Worm (Caenorhabditis elegans) whole organism, L1 larva: ENCODE data around the gene dyci-1.

Experiments used
- Y116A8C.19 ChIP-seq: sonication (generic microtip); optimal IDR thresholded peaks from 2 replicates; lab custom pipeline; 2016; ENCODE audit warnings: missing compliant biosample characterization, missing genetic modification characterization, borderline replicate concordance
- alr-1 ChIP-seq: fragments of 200-800 bp; sonication (Bioruptor generic); optimal IDR thresholded peaks from 2 replicates; lab custom pipeline; 2018; ENCODE audit warnings: borderline replicate concordance, mild to moderate bottlenecking, missing genetic modification characterization, missing compliant biosample characterization
- aly-2 ChIP-seq: fragments of 150-350 bp; optimal IDR thresholded peaks from 2 replicates; lab custom pipeline; 2014; ENCODE audit warnings: missing biosample characterization, missing genetic modification characterization
- ceh-8 ChIP-seq: fragments of 200-800 bp; sonication (Bioruptor generic); optimal IDR thresholded peaks from 2 replicates; lab custom pipeline; 2018; ENCODE audit warnings: mild to moderate bottlenecking, missing genetic modification characterization, moderate library complexity, missing compliant biosample characterization
- ceh-90 ChIP-seq: sonication (generic microtip); optimal IDR thresholded peaks from 2 replicates; lab custom pipeline; 2016; ENCODE audit warnings: missing genetic modification characterization, missing compliant biosample characterization
- dsc-1 ChIP-seq: sonication (generic microtip); optimal IDR thresholded peaks from 2 replicates; lab custom pipeline; 2016; ENCODE audit warnings: mild to moderate bottlenecking, missing genetic modification characterization, missing compliant biosample characterization
- efl-1 ChIP-seq, 4 experiments: fragments of 150-350 bp; optimal IDR thresholded peaks in 3 of 4; peaks in 1 of 4; 1 replicate in 1 of 4; 2 replicates in 3 of 4; lab custom pipeline; 2014; ENCODE audit warnings: missing biosample characterization in 2 of 4, missing genetic modification characterization in 2 of 4, missing genetic modification reagents in 2 of 4
- efl-3 ChIP-seq: fragments of 200-800 bp; sonication (Bioruptor generic); optimal IDR thresholded peaks from 2 replicates; lab custom pipeline; 2018; ENCODE audit warnings: mild to moderate bottlenecking, missing genetic modification characterization, missing compliant biosample characterization
- egl-27 ChIP-seq, 2 experiments: fragments of 150-350 bp in 1 of 2; sonication (generic microtip); optimal IDR thresholded peaks; 3 replicates each; lab custom pipeline; 2017 to 2018; ENCODE audit warnings: missing biosample characterization in 2 of 2, missing genetic modification characterization in 2 of 2, missing genetic modification reagents in 2 of 2
- elt-2 ChIP-seq: sonication (generic microtip); optimal IDR thresholded peaks from 2 replicates; lab custom pipeline; 2016; ENCODE audit warnings: missing genetic modification characterization, mild to moderate bottlenecking, inconsistent platforms, missing compliant biosample characterization, missing genetic modification reagents
- elt-3 ChIP-seq, 6 experiments: fragments of 150-350 bp in 1 of 6; sonication (generic microtip); optimal IDR thresholded peaks; 2 replicates each; lab custom pipeline; 2017 to 2018; ENCODE audit warnings: missing biosample characterization in 6 of 6, missing genetic modification characterization in 6 of 6, inconsistent platforms in 1 of 6
- ets-5 ChIP-seq: fragments of 200-800 bp; sonication (Bioruptor generic); IDR thresholded peaks from 2 replicates; pipeline ENCODE4 v1.3.6; 2022; ENCODE audit warnings: missing genetic modification characterization, missing compliant biosample characterization
- fkh-8 ChIP-seq: sonication (generic microtip); optimal IDR thresholded peaks from 2 replicates; lab custom pipeline; 2016; ENCODE audit warnings: mild to moderate bottlenecking, missing genetic modification characterization, missing compliant biosample characterization
- grh-1 ChIP-seq: fragments of 200-800 bp; sonication (Bioruptor generic); IDR thresholded peaks from 2 replicates; pipeline ENCODE4 v1.3.6; 2022; ENCODE audit warnings: missing genetic modification reagents, missing genetic modification characterization, missing compliant biosample characterization
- hlh-17 ChIP-seq: fragments of 200-800 bp; sonication (Bioruptor generic); optimal IDR thresholded peaks from 2 replicates; lab custom pipeline; 2018; ENCODE audit warnings: missing genetic modification characterization, mild to moderate bottlenecking, missing compliant biosample characterization, moderate library complexity, borderline replicate concordance
- lin-13 ChIP-seq: fragments of 150-350 bp; optimal IDR thresholded peaks from 2 replicates; lab custom pipeline; 2014; ENCODE audit warnings: missing biosample characterization, missing genetic modification reagents, missing genetic modification characterization
- lin-14 ChIP-seq: fragments of 200-800 bp; sonication (Bioruptor generic); optimal IDR thresholded peaks from 2 replicates; lab custom pipeline; 2018; ENCODE audit warnings: mild to moderate bottlenecking, missing genetic modification characterization, moderate library complexity, missing compliant biosample characterization
- lin-35 ChIP-seq, 2 experiments: fragments of 150-350 bp; optimal IDR thresholded peaks; 2 replicates each; lab custom pipeline; 2014; ENCODE audit warnings: missing biosample characterization in 2 of 2, missing genetic modification characterization in 2 of 2, missing genetic modification reagents in 2 of 2
- lin-39 ChIP-seq: fragments of 150-350 bp; optimal IDR thresholded peaks from 2 replicates; lab custom pipeline; 2014; ENCODE audit warnings: missing biosample characterization, missing genetic modification reagents, missing genetic modification characterization
- lir-3 ChIP-seq: sonication (generic microtip); optimal IDR thresholded peaks from 2 replicates; lab custom pipeline; 2016; ENCODE audit warnings: mild to moderate bottlenecking, missing genetic modification characterization, moderate library complexity, missing compliant biosample characterization; ENCODE audit not compliant: poor library complexity
- lsy-2 ChIP-seq, 2 experiments: fragments of 150-350 bp; optimal IDR thresholded peaks; 2 replicates each; lab custom pipeline; 2014; ENCODE audit warnings: missing biosample characterization in 2 of 2, missing genetic modification characterization in 2 of 2
- mab-9 ChIP-seq: fragments of 200-800 bp; sonication (Bioruptor generic); IDR thresholded peaks from 2 replicates; pipeline ENCODE4 v1.3.6; 2022; ENCODE audit warnings: missing genetic modification reagents, missing genetic modification characterization, missing compliant biosample characterization
- mef-2 ChIP-seq: fragments of 150-350 bp; optimal IDR thresholded peaks from 2 replicates; lab custom pipeline; 2014; ENCODE audit warnings: missing biosample characterization, missing genetic modification characterization
- mep-1 ChIP-seq: fragments of 150-350 bp; optimal IDR thresholded peaks from 2 replicates; lab custom pipeline; 2014; ENCODE audit warnings: missing biosample characterization, missing genetic modification characterization
- nhr-11 ChIP-seq: fragments of 150-350 bp; optimal IDR thresholded peaks from 2 replicates; lab custom pipeline; 2014; ENCODE audit warnings: missing biosample characterization, missing genetic modification characterization
- nhr-12 ChIP-seq: sonication (generic microtip); optimal IDR thresholded peaks from 2 replicates; lab custom pipeline; 2017; ENCODE audit warnings: missing biosample characterization, missing genetic modification characterization
- nhr-19 ChIP-seq: fragments of 200-800 bp; sonication (Bioruptor generic); conservative IDR thresholded peaks from 2 replicates; pipeline ENCODE4 v1.3.6; 2022; ENCODE audit warnings: missing genetic modification characterization, missing compliant biosample characterization
- nhr-237 ChIP-seq: fragments of 150-350 bp; optimal IDR thresholded peaks from 2 replicates; lab custom pipeline; 2014; ENCODE audit warnings: missing biosample characterization, missing genetic modification characterization
- nhr-71 ChIP-seq: sonication (generic microtip); optimal IDR thresholded peaks from 2 replicates; lab custom pipeline; 2016; ENCODE audit warnings: mild to moderate bottlenecking, missing genetic modification characterization, moderate library complexity, missing compliant biosample characterization
- nhr-84 ChIP-seq: sonication (generic microtip); optimal IDR thresholded peaks from 2 replicates; lab custom pipeline; 2017; ENCODE audit warnings: missing biosample characterization, missing genetic modification characterization
- pag-3 ChIP-seq: sonication (generic microtip); optimal IDR thresholded peaks from 2 replicates; lab custom pipeline; 2017; ENCODE audit warnings: missing genetic modification characterization, mild to moderate bottlenecking, missing compliant biosample characterization, antibody characterized with exemption, borderline replicate concordance; ENCODE audit not compliant: insufficient read depth
- pqm-1 ChIP-seq: sonication (generic microtip); optimal IDR thresholded peaks from 3 replicates; lab custom pipeline; 2017; ENCODE audit warnings: missing biosample characterization, missing genetic modification characterization
- snpc-4 ChIP-seq: fragments of 150-350 bp; optimal IDR thresholded peaks from 2 replicates; lab custom pipeline; 2014; ENCODE audit warnings: missing biosample characterization, missing genetic modification characterization
- snu-23 ChIP-seq: sonication (generic microtip); optimal IDR thresholded peaks from 2 replicates; lab custom pipeline; 2016; ENCODE audit warnings: missing genetic modification characterization, missing compliant biosample characterization
- sptf-1 ChIP-seq: fragments of 150-350 bp; optimal IDR thresholded peaks from 2 replicates; lab custom pipeline; 2014; ENCODE audit warnings: missing biosample characterization, missing genetic modification characterization
- sup-37 ChIP-seq: fragments of 200-800 bp; sonication (Bioruptor generic); optimal IDR thresholded peaks from 2 replicates; lab custom pipeline; 2018; ENCODE audit warnings: mild to moderate bottlenecking, missing genetic modification characterization, missing compliant biosample characterization
- unc-30 ChIP-seq: sonication (generic microtip); optimal IDR thresholded peaks from 2 replicates; lab custom pipeline; 2017; ENCODE audit warnings: missing biosample characterization, missing genetic modification characterization
- unc-86 ChIP-seq: sonication (generic microtip); optimal IDR thresholded peaks from 2 replicates; lab custom pipeline; 2016; ENCODE audit warnings: missing genetic modification characterization, missing compliant biosample characterization
- unc-98 ChIP-seq: fragments of 200-800 bp; sonication (Bioruptor generic); IDR thresholded peaks from 2 replicates; pipeline ENCODE4 v1.3.6; 2022; ENCODE audit warnings: missing genetic modification characterization, missing compliant biosample characterization
- xbp-1 ChIP-seq: sonication (generic microtip); optimal IDR thresholded peaks from 2 replicates; lab custom pipeline; 2016; ENCODE audit warnings: missing genetic modification characterization, missing compliant biosample characterization

dyci-1 gene

DNA sequence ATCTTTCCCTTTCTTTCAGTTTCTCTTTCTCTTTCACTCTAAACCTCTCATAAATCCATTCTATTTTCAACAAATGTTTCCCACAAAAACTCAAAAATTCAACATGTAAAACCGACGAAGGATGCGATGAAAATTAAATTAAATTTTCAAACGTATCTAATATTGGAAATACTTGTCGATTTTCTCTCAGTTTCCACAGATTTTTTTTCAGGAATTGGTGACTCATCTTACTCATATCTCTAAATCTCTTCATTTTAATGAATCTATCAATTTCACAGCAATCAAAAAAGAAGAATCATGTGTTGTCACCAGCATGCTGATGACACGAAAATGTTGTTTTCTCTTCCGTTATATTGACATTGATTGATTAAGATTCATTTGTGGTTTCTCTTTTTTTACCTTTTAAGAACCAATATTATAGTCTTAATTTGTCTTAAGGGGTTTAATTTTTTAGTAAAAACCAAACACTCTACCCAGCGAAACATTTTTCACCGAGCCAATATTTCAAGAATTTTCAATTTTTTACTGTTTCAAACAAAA lies 18.8 kb upstream of the dyci-1 start (continued):
- TF ChIP-seq dsc-1 (tag; lab: Kevin White, UChicago), result no peak
- no peak for TF ChIP-seq sup-37 (GFP tag; lab: Kevin White, UChicago)
- TF ChIP-seq snpc-4, result no peak
- TF ChIP-seq ets-5 (GFP tag; lab: Robert Waterston, UW), result no peak
- peak; percentile 71 for TF ChIP-seq lin-14
- TF ChIP-seq pqm-1 (tag; lab: Kevin White, UChicago), result no peak
- TF ChIP-seq lin-13 (GFP tag; lab: Kevin White, UChicago), result no peak
- no peak for TF ChIP-seq ceh-90
- TF ChIP-seq nhr-71 (tag; lab: Kevin White, UChicago), result peak; percentile 38
- no peak for TF ChIP-seq efl-3 (GFP tag; lab: Kevin White, UChicago)
- no peak for TF ChIP-seq nhr-19 (GFP tag; lab: Robert Waterston, UW)
- peak; percentile 62 for TF ChIP-seq lin-39
- TF ChIP-seq elt-3 (tag; optimal IDR thresholded peaks at IDR 0.05; lab: Kevin White, UChicago), result peak in 1 of 6 experiments; percentile 52
- TF ChIP-seq, all 84 proteins: peak for 12

DNA sequence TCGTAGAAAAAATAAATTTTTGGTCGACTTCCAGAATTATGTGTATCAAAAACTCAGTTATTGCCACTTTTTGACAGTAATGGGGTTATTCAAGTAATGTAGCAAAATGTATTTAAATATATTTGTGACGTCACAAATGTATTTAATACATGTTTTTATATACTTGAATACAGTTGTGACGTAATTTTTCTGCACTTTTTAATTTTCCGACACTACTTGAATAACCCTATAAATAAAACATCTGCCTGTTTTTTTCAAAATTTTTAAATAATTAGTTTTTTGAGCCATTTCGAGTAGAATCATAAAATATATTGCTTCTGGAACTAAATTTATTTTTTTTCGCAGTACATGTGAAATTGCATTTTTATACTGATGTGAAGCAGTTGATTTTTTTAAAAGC lies 18.2 kb upstream of the dyci-1 start:
- TF ChIP-seq mef-2 (tag; lab: Kevin White, UChicago), result no peak
- no peak for TF ChIP-seq egl-27 (tag; optimal IDR thresholded peaks at IDR 0.05; lab: Kevin White, UChicago)
- no peak for TF ChIP-seq alr-1 (tag; lab: Kevin White, UChicago)
- no peak for TF ChIP-seq pqm-1 (tag; lab: Kevin White, UChicago)
- TF ChIP-seq nhr-84 (tag; lab: Kevin White, UChicago), result no peak
- no peak for TF ChIP-seq lir-3 (tag; lab: Kevin White, UChicago)
- TF ChIP-seq nhr-12 (tag; lab: Kevin White, UChicago), result no peak
- no peak for TF ChIP-seq snpc-4
- TF ChIP-seq lin-14, result no peak
- no peak for TF ChIP-seq xbp-1 (tag; lab: Kevin White, UChicago)
- no peak for TF ChIP-seq lsy-2 (tag; optimal IDR thresholded peaks at IDR 0.05; lab: Kevin White, UChicago)

DNA sequence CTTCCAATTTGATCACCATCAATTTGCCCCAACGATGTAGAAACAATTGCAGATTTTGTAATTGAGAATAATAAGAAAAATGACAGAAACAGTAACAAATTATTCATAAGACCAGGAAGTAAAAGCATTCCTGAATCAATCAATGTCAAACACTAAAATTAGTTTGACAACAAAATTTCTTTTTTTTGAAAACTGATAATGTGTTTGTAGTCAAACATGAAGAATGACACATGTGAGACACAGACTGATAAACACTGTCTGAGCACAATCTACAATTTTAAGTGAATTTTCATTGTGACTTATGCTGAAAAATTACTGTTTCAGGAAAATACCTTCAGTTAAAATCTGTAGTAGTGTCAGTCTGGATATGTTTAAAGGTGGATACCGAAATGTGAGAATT lies 17.1 kb upstream of the dyci-1 start, which contains the start of the genes cest-4 and C17H12.11:
cest-4 (minus strand) TSS at position 206 of the 400 bp plus-strand sequence.
C17H12.11 (plus strand) TSS at position 256 of the 400 bp plus-strand sequence.
- TF ChIP-seq aly-2 (tag; lab: Kevin White, UChicago), result no peak
- TF ChIP-seq hlh-17 (GFP tag; lab: Kevin White, UChicago), result no peak
- no peak for TF ChIP-seq fkh-8 (tag; lab: Kevin White, UChicago)
- TF ChIP-seq elt-2 (tag; lab: Kevin White, UChicago), result peak; percentile 55
- no peak for TF ChIP-seq ceh-8 (GFP tag; lab: Kevin White, UChicago)
- no peak for TF ChIP-seq snu-23 (GFP tag; lab: Kevin White, UChicago)
- TF ChIP-seq pqm-1 (tag; lab: Kevin White, UChicago), result peak; percentile 5
- no peak for TF ChIP-seq nhr-11 (tag; lab: Kevin White, UChicago)
- no peak for TF ChIP-seq grh-1
- no peak for TF ChIP-seq unc-30 (tag; lab: Kevin White, UChicago)
- TF ChIP-seq mab-9 (GFP tag; lab: Robert Waterston, UW), result no peak
- TF ChIP-seq lin-35 (GFP tag; optimal IDR thresholded peaks at IDR 0.05; lab: Kevin White, UChicago), result peak in 1 of 2 experiments; percentile 23
- no peak for TF ChIP-seq unc-86 (tag; lab: Kevin White, UChicago)
- TF ChIP-seq efl-1 (optimal IDR thresholded peaks at IDR 0.05; lab: Kevin White, UChicago), result no peak
- TF ChIP-seq efl-1 (GFP tag; optimal IDR thresholded peaks at IDR 0.05 in 1 of 2; lab: Kevin White, UChicago), result no peak
- TF ChIP-seq pag-3 (tag; lab: Kevin White, UChicago), result no peak
- TF ChIP-seq sptf-1, result no peak
- no peak for TF ChIP-seq mep-1 (tag; lab: Kevin White, UChicago)
- TF ChIP-seq nhr-237 (tag; lab: Kevin White, UChicago), result no peak
- TF ChIP-seq unc-98 (GFP tag; lab: Robert Waterston, UW), result no peak
- TF ChIP-seq Y116A8C.19 (tag; lab: Kevin White, UChicago), result no peak
